Worm (Caenorhabditis elegans): ENCODE data around the gene hut-1.

Gene hut-1

ce11 chrIII:12665500-12665907 lies 45.9 kb upstream of the hut-1 start (continued):
- TF ChIP-seq ztf-11 (tag; optimal IDR thresholded peaks at IDR 0.05) (peak in 1 of 2 experiments; percentile 20), pax-3 (tag; optimal IDR thresholded peaks at IDR 0.05) (peak; percentile 56), isw-1 (GFP tag; IDR thresholded peaks at IDR 0.05) (peak; percentile 48), nhr-71 (tag; optimal IDR thresholded peaks at IDR 0.05) (peak; percentile 69), unc-86 (tag; optimal IDR thresholded peaks at IDR 0.05) (peak; percentile 43), skn-1 (tag; optimal IDR thresholded peaks at IDR 0.05) (peak; percentile 11), ceh-90 (tag; optimal IDR thresholded peaks at IDR 0.05) (peak; percentile 67), mep-1 (tag; optimal IDR thresholded peaks at IDR 0.05) (peak; percentile 13), lin-35 (GFP tag; optimal IDR thresholded peaks at IDR 0.05) (peak; percentile 32 to 37), rnt-1 (tag; optimal IDR thresholded peaks at IDR 0.05) (peak; percentile 15)

ce11 chrIII:12668821-12669220 lies 42.5 kb upstream of the hut-1 start:
- no peak for TF ChIP-seq egl-27 (tag; optimal IDR thresholded peaks at IDR 0.05)
- no peak for TF ChIP-seq ces-1 (GFP tag; optimal IDR thresholded peaks at IDR 0.05)
- no peak for TF ChIP-seq lin-13 (GFP tag; optimal IDR thresholded peaks at IDR 0.05)
- TF ChIP-seq efl-3 (GFP tag; optimal IDR thresholded peaks at IDR 0.05): no peak
- peak in 1 of 2 experiments; percentile 15 for TF ChIP-seq lin-35 (GFP tag; optimal IDR thresholded peaks at IDR 0.05)
- TF ChIP-seq efl-1 (optimal IDR thresholded peaks at IDR 0.05): no peak
- peak in 1 of 2 experiments; percentile 59 for TF ChIP-seq efl-1 (GFP tag; optimal IDR thresholded peaks at IDR 0.05 in 1 of 2)
- TF ChIP-seq fkh-10 (GFP tag; optimal IDR thresholded peaks at IDR 0.05): no peak
- TF ChIP-seq dsc-1 (tag; optimal IDR thresholded peaks at IDR 0.05): no peak
- no peak for TF ChIP-seq lin-14 (GFP tag; optimal IDR thresholded peaks at IDR 0.05)
- no peak for TF ChIP-seq Y116A8C.19 (tag; optimal IDR thresholded peaks at IDR 0.05; ENCODE audit: borderline replicate concordance)
- no peak for TF ChIP-seq lir-3 (tag; optimal IDR thresholded peaks at IDR 0.05; ENCODE audit: poor library complexity)
- TF ChIP-seq rnt-1 (tag; optimal IDR thresholded peaks at IDR 0.05): no peak
- no peak for TF ChIP-seq F16B12.6 (tag; optimal IDR thresholded peaks at IDR 0.05)
- peak; percentile 15 for TF ChIP-seq blmp-1 (tag; optimal IDR thresholded peaks at IDR 0.05)
- no peak for TF ChIP-seq nhr-12 (tag; optimal IDR thresholded peaks at IDR 0.05)
- TF ChIP-seq zip-4 (GFP tag; optimal IDR thresholded peaks at IDR 0.05): no peak
- no peak for TF ChIP-seq tlp-1 (tag; optimal IDR thresholded peaks at IDR 0.05)
- no peak for TF ChIP-seq pag-3 (tag; optimal IDR thresholded peaks at IDR 0.05; ENCODE audit: borderline replicate concordance, insufficient read depth)
- no peak for TF ChIP-seq irx-1 (tag; optimal IDR thresholded peaks at IDR 0.05)
- no peak for TF ChIP-seq mab-9 (GFP tag; IDR thresholded peaks at IDR 0.05)
- no peak for TF ChIP-seq fos-1 (tag; optimal IDR thresholded peaks at IDR 0.05)
- TF ChIP-seq hpl-2 (GFP tag; optimal IDR thresholded peaks at IDR 0.05): no peak
- no peak for TF ChIP-seq pqm-1 (tag; optimal IDR thresholded peaks at IDR 0.05)
- no peak for TF ChIP-seq fkh-8 (tag; optimal IDR thresholded peaks at IDR 0.05)
- TF ChIP-seq pax-3 (tag; optimal IDR thresholded peaks at IDR 0.05): no peak
- no peak for TF ChIP-seq dpl-1 (GFP tag; optimal IDR thresholded peaks at IDR 0.05)
- TF ChIP-seq grh-1 (GFP tag; IDR thresholded peaks at IDR 0.05): 0 out of 2 replicates have a peak, but pooled peaks have one; percentile 7
- TF ChIP-seq nhr-84 (tag; optimal IDR thresholded peaks at IDR 0.05): no peak
- TF ChIP-seq nhr-47 (tag; optimal IDR thresholded peaks at IDR 0.05): no peak
- no peak for TF ChIP-seq zag-1 (tag; optimal IDR thresholded peaks at IDR 0.05)
- TF ChIP-seq ceh-90 (tag; optimal IDR thresholded peaks at IDR 0.05): no peak

ce11 chrIII:12673382-12673970 lies 37.9 kb upstream of the hut-1 start, which contains the start of the genes taf-7.2 and elpc-2:
Gene taf-7.2 (minus strand): TSS chrIII:12673423.
Gene elpc-2 (plus strand): TSS chrIII:12673677.
- no peak for TF ChIP-seq mef-2 (tag; optimal IDR thresholded peaks at IDR 0.05)
- peak; percentile 83 for TF ChIP-seq nhr-90 (tag; optimal IDR thresholded peaks at IDR 0.05; ENCODE audit: poor library complexity)
- no peak for TF ChIP-seq aha-1 (tag; optimal IDR thresholded peaks at IDR 0.05)
- peak; percentile 53 for TF ChIP-seq mep-1 (tag; optimal IDR thresholded peaks at IDR 0.05)
- TF ChIP-seq ztf-11 (tag; optimal IDR thresholded peaks at IDR 0.05): peak in 1 of 2 experiments; percentile 87
- no peak for TF ChIP-seq lin-13 (GFP tag; optimal IDR thresholded peaks at IDR 0.05)
- TF ChIP-seq alr-1 (tag; optimal IDR thresholded peaks at IDR 0.05; ENCODE audit: borderline replicate concordance): no peak
- TF ChIP-seq nhr-237 (tag; optimal IDR thresholded peaks at IDR 0.05): no peak
- TF ChIP-seq snu-23 (GFP tag; optimal IDR thresholded peaks at IDR 0.05): no peak
- no peak for TF ChIP-seq pqm-1 (tag; optimal IDR thresholded peaks at IDR 0.05)
- TF ChIP-seq ces-1 (GFP tag; optimal IDR thresholded peaks at IDR 0.05): no peak
- TF ChIP-seq unc-98 (GFP tag; IDR thresholded peaks at IDR 0.05): peak; percentile 57
- TF ChIP-seq mdl-1 (tag; optimal IDR thresholded peaks at IDR 0.05): no peak
- no peak for TF ChIP-seq hlh-4 (tag; optimal IDR thresholded peaks at IDR 0.05)
- TF ChIP-seq jun-1 (tag; optimal IDR thresholded peaks at IDR 0.05): no peak
- no peak for TF ChIP-seq elt-3 (tag; optimal IDR thresholded peaks at IDR 0.05)
- TF ChIP-seq tbx-2 (tag; optimal IDR thresholded peaks at IDR 0.05): peak; percentile 81
- TF ChIP-seq zag-1 (tag; optimal IDR thresholded peaks at IDR 0.05): no peak
